Worm (Caenorhabditis elegans) whole organism, L1 larva: ENCODE measurements around the gene lin-13.

Source experiments
- C04F5.9 ChIP-seq: sonication (generic microtip); optimal IDR thresholded peaks from 2 replicates; lab custom pipeline; 2016; ENCODE audit warnings: missing genetic modification characterization, missing compliant biosample characterization
- C16A3.4 ChIP-seq: fragments of 150-350 bp; optimal IDR thresholded peaks from 2 replicates; lab custom pipeline; 2014; ENCODE audit warnings: missing biosample characterization, missing genetic modification characterization
- C34B4.2 ChIP-seq: sonication (generic microtip); optimal IDR thresholded peaks from 2 replicates; lab custom pipeline; 2017; ENCODE audit warnings: mild to moderate bottlenecking, missing genetic modification characterization, missing compliant biosample characterization
- F16B12.6 ChIP-seq: fragments of 150-350 bp; optimal IDR thresholded peaks from 2 replicates; lab custom pipeline; 2014; ENCODE audit warnings: missing biosample characterization, missing genetic modification characterization
- Y116A8C.19 ChIP-seq: sonication (generic microtip); optimal IDR thresholded peaks from 2 replicates; lab custom pipeline; 2016; ENCODE audit warnings: missing compliant biosample characterization, missing genetic modification characterization, borderline replicate concordance
- aha-1 ChIP-seq: fragments of 150-350 bp; optimal IDR thresholded peaks from 2 replicates; lab custom pipeline; 2014; ENCODE audit warnings: missing biosample characterization, missing genetic modification characterization
- alr-1 ChIP-seq: fragments of 200-800 bp; sonication (Bioruptor generic); optimal IDR thresholded peaks from 2 replicates; lab custom pipeline; 2018; ENCODE audit warnings: borderline replicate concordance, mild to moderate bottlenecking, missing genetic modification characterization, missing compliant biosample characterization
- ama-1 ChIP-seq: fragments of 150-350 bp; optimal IDR thresholded peaks from 2 replicates; lab custom pipeline; 2014
- blmp-1 ChIP-seq: fragments of 150-350 bp; optimal IDR thresholded peaks from 2 replicates; lab custom pipeline; 2014; ENCODE audit warnings: missing biosample characterization, missing genetic modification characterization
- ceh-63 ChIP-seq: fragments of 200-800 bp; sonication (Bioruptor generic); optimal IDR thresholded peaks from 2 replicates; lab custom pipeline; 2018; ENCODE audit warnings: mild to moderate bottlenecking, missing genetic modification characterization, missing compliant biosample characterization
- ceh-8 ChIP-seq: fragments of 200-800 bp; sonication (Bioruptor generic); optimal IDR thresholded peaks from 2 replicates; lab custom pipeline; 2018; ENCODE audit warnings: mild to moderate bottlenecking, missing genetic modification characterization, moderate library complexity, missing compliant biosample characterization
- ceh-88 ChIP-seq: fragments of 200-800 bp; sonication (Bioruptor generic); IDR thresholded peaks from 2 replicates; pipeline ENCODE4 v1.3.6; 2022; ENCODE audit warnings: missing genetic modification characterization, missing compliant biosample characterization
- dpl-1 ChIP-seq, 3 experiments: fragments of 150-350 bp in 2 of 3; sonication (generic microtip) in 1 of 3; optimal IDR thresholded peaks; 2 replicates each; lab custom pipeline; 2014 to 2017; ENCODE audit warnings: missing biosample characterization in 3 of 3, missing genetic modification characterization in 3 of 3, missing genetic modification reagents in 3 of 3
- dsc-1 ChIP-seq: sonication (generic microtip); optimal IDR thresholded peaks from 2 replicates; lab custom pipeline; 2016; ENCODE audit warnings: mild to moderate bottlenecking, missing genetic modification characterization, missing compliant biosample characterization
- efl-1 ChIP-seq, 4 experiments: fragments of 150-350 bp; optimal IDR thresholded peaks in 3 of 4; peaks in 1 of 4; 1 replicate in 1 of 4; 2 replicates in 3 of 4; lab custom pipeline; 2014; ENCODE audit warnings: missing biosample characterization in 2 of 4, missing genetic modification characterization in 2 of 4, missing genetic modification reagents in 2 of 4
- efl-3 ChIP-seq: fragments of 200-800 bp; sonication (Bioruptor generic); optimal IDR thresholded peaks from 2 replicates; lab custom pipeline; 2018; ENCODE audit warnings: mild to moderate bottlenecking, missing genetic modification characterization, missing compliant biosample characterization
- ets-5 ChIP-seq: fragments of 200-800 bp; sonication (Bioruptor generic); IDR thresholded peaks from 2 replicates; pipeline ENCODE4 v1.3.6; 2022; ENCODE audit warnings: missing genetic modification characterization, missing compliant biosample characterization
- fkh-10 ChIP-seq: sonication (generic microtip); optimal IDR thresholded peaks from 2 replicates; lab custom pipeline; 2017; ENCODE audit warnings: missing biosample characterization, missing genetic modification reagents, missing genetic modification characterization
- fos-1 ChIP-seq: fragments of 150-350 bp; optimal IDR thresholded peaks from 2 replicates; lab custom pipeline; 2014; ENCODE audit warnings: missing biosample characterization, missing genetic modification characterization
- grh-1 ChIP-seq: fragments of 200-800 bp; sonication (Bioruptor generic); IDR thresholded peaks from 2 replicates; pipeline ENCODE4 v1.3.6; 2022; ENCODE audit warnings: missing genetic modification reagents, missing genetic modification characterization, missing compliant biosample characterization
- hpl-2 ChIP-seq: fragments of 150-350 bp; optimal IDR thresholded peaks from 2 replicates; lab custom pipeline; 2014; ENCODE audit warnings: missing biosample characterization, missing genetic modification reagents, missing genetic modification characterization
- irx-1 ChIP-seq: sonication (generic microtip); optimal IDR thresholded peaks from 2 replicates; lab custom pipeline; 2016; ENCODE audit warnings: missing genetic modification characterization, missing compliant biosample characterization
- isw-1 ChIP-seq: fragments of 200-800 bp; sonication (Bioruptor generic); IDR thresholded peaks from 2 replicates; pipeline ENCODE4 v1.3.6; 2022; ENCODE audit warnings: missing genetic modification characterization, missing compliant biosample characterization
- jun-1 ChIP-seq: fragments of 150-350 bp; optimal IDR thresholded peaks from 2 replicates; lab custom pipeline; 2014; ENCODE audit warnings: missing biosample characterization, missing genetic modification reagents, missing genetic modification characterization
- lin-13 ChIP-seq: fragments of 150-350 bp; optimal IDR thresholded peaks from 2 replicates; lab custom pipeline; 2014; ENCODE audit warnings: missing biosample characterization, missing genetic modification reagents, missing genetic modification characterization
- lin-14 ChIP-seq: fragments of 200-800 bp; sonication (Bioruptor generic); optimal IDR thresholded peaks from 2 replicates; lab custom pipeline; 2018; ENCODE audit warnings: mild to moderate bottlenecking, missing genetic modification characterization, moderate library complexity, missing compliant biosample characterization
- lin-35 ChIP-seq, 2 experiments: fragments of 150-350 bp; optimal IDR thresholded peaks; 2 replicates each; lab custom pipeline; 2014; ENCODE audit warnings: missing biosample characterization in 2 of 2, missing genetic modification characterization in 2 of 2, missing genetic modification reagents in 2 of 2
- lsy-2 ChIP-seq, 2 experiments: fragments of 150-350 bp; optimal IDR thresholded peaks; 2 replicates each; lab custom pipeline; 2014; ENCODE audit warnings: missing biosample characterization in 2 of 2, missing genetic modification characterization in 2 of 2
- mef-2 ChIP-seq: fragments of 150-350 bp; optimal IDR thresholded peaks from 2 replicates; lab custom pipeline; 2014; ENCODE audit warnings: missing biosample characterization, missing genetic modification characterization
- nhr-11 ChIP-seq: fragments of 150-350 bp; optimal IDR thresholded peaks from 2 replicates; lab custom pipeline; 2014; ENCODE audit warnings: missing biosample characterization, missing genetic modification characterization
- nhr-12 ChIP-seq: sonication (generic microtip); optimal IDR thresholded peaks from 2 replicates; lab custom pipeline; 2017; ENCODE audit warnings: missing biosample characterization, missing genetic modification characterization
- nhr-19 ChIP-seq: fragments of 200-800 bp; sonication (Bioruptor generic); conservative IDR thresholded peaks from 2 replicates; pipeline ENCODE4 v1.3.6; 2022; ENCODE audit warnings: missing genetic modification characterization, missing compliant biosample characterization
- nhr-28 ChIP-seq: fragments of 150-350 bp; optimal IDR thresholded peaks from 2 replicates; lab custom pipeline; 2014; ENCODE audit warnings: missing biosample characterization, missing genetic modification characterization
- nhr-76 ChIP-seq: sonication (generic microtip); optimal IDR thresholded peaks from 2 replicates; lab custom pipeline; 2017; ENCODE audit warnings: missing biosample characterization, missing genetic modification characterization
- nhr-77 ChIP-seq: fragments of 150-350 bp; optimal IDR thresholded peaks from 2 replicates; lab custom pipeline; 2014; ENCODE audit warnings: missing biosample characterization, missing genetic modification characterization
- nhr-85 ChIP-seq: sonication (generic microtip); peaks from one replicate; lab custom pipeline; 2016; ENCODE audit warnings: missing genetic modification characterization, inconsistent platforms, missing compliant biosample characterization
- nhr-90 ChIP-seq: sonication (generic microtip); optimal IDR thresholded peaks from 2 replicates; lab custom pipeline; 2016; ENCODE audit warnings: mild to moderate bottlenecking, missing genetic modification characterization, missing compliant biosample characterization; ENCODE audit not compliant: poor library complexity
- pax-3 ChIP-seq: fragments of 200-800 bp; sonication (Bioruptor generic); optimal IDR thresholded peaks from 2 replicates; lab custom pipeline; 2018; ENCODE audit warnings: mild to moderate bottlenecking, missing genetic modification characterization, moderate library complexity, missing compliant biosample characterization
- pqm-1 ChIP-seq: sonication (generic microtip); optimal IDR thresholded peaks from 3 replicates; lab custom pipeline; 2017; ENCODE audit warnings: missing biosample characterization, missing genetic modification characterization
- skn-1 ChIP-seq: fragments of 150-350 bp; optimal IDR thresholded peaks from 2 replicates; lab custom pipeline; 2014; ENCODE audit warnings: missing biosample characterization, missing genetic modification characterization
- snu-23 ChIP-seq: sonication (generic microtip); optimal IDR thresholded peaks from 2 replicates; lab custom pipeline; 2016; ENCODE audit warnings: missing genetic modification characterization, missing compliant biosample characterization
- sup-37 ChIP-seq: fragments of 200-800 bp; sonication (Bioruptor generic); optimal IDR thresholded peaks from 2 replicates; lab custom pipeline; 2018; ENCODE audit warnings: mild to moderate bottlenecking, missing genetic modification characterization, missing compliant biosample characterization
- tlp-1 ChIP-seq: fragments of 150-350 bp; optimal IDR thresholded peaks from 2 replicates; lab custom pipeline; 2014; ENCODE audit warnings: missing biosample characterization, missing genetic modification characterization
- unc-30 ChIP-seq: sonication (generic microtip); optimal IDR thresholded peaks from 2 replicates; lab custom pipeline; 2017; ENCODE audit warnings: missing biosample characterization, missing genetic modification characterization
- unc-62 ChIP-seq: fragments of 150-350 bp; optimal IDR thresholded peaks from 2 replicates; lab custom pipeline; 2014; ENCODE audit warnings: missing biosample characterization, missing genetic modification reagents, missing genetic modification characterization
- unc-86 ChIP-seq: sonication (generic microtip); optimal IDR thresholded peaks from 2 replicates; lab custom pipeline; 2016; ENCODE audit warnings: missing genetic modification characterization, missing compliant biosample characterization
- vab-15 ChIP-seq: sonication (generic microtip); optimal IDR thresholded peaks from 2 replicates; lab custom pipeline; 2017; ENCODE audit warnings: missing genotype, mild to moderate bottlenecking, missing genetic modification characterization, missing compliant biosample characterization
- xbp-1 ChIP-seq: sonication (generic microtip); optimal IDR thresholded peaks from 2 replicates; lab custom pipeline; 2016; ENCODE audit warnings: missing genetic modification characterization, missing compliant biosample characterization
- zip-4 ChIP-seq: fragments of 200-800 bp; sonication (Bioruptor generic); optimal IDR thresholded peaks from 2 replicates; lab custom pipeline; 2018; ENCODE audit warnings: mild to moderate bottlenecking, missing genetic modification characterization, moderate library complexity, missing compliant biosample characterization
- ztf-4 ChIP-seq: fragments of 150-350 bp; optimal IDR thresholded peaks from 2 replicates; lab custom pipeline; 2014; ENCODE audit warnings: missing biosample characterization, missing genetic modification characterization

Gene lin-13

DNA sequence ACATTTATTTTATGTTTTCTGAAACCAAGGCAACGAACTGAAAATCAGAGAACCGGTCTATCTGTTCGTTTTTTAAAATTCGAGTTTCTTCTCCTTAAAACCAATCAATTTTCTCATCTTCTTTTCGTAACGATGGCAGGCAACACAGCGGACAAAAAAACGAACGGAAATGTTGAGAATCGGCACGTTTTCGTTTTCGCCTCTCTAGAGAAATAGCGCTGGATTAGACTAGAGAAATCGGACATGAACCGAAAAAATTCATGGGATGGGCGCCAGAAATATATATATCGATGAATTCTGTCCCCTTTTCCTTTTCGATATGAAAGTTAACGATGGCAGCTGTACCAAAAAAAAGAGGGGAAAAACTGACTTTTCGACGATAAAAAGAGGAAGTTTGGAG, 13.1 kb upstream of the lin-13 start:
- TF ChIP-seq fos-1 (tag; lab: Kevin White, UChicago): no peak
- peak; percentile 59 for TF ChIP-seq blmp-1 (tag; lab: Kevin White, UChicago)
- TF ChIP-seq jun-1 (tag; lab: Kevin White, UChicago): no peak
- TF ChIP-seq lin-13: no peak
- TF ChIP-seq nhr-11 (tag; lab: Kevin White, UChicago): no peak
- no peak for TF ChIP-seq F16B12.6 (tag; lab: Kevin White, UChicago)
- no peak for TF ChIP-seq ceh-88 (GFP tag; lab: Robert Waterston, UW)
- no peak for TF ChIP-seq Y116A8C.19
- no peak for TF ChIP-seq vab-15 (tag; lab: Kevin White, UChicago)
- TF ChIP-seq tlp-1: no peak
- peak; percentile 18 for TF ChIP-seq ama-1 (lab: Kevin White, UChicago)
- no peak for TF ChIP-seq unc-62 (GFP tag; lab: Kevin White, UChicago)
- no peak for TF ChIP-seq ceh-8 (GFP tag; lab: Kevin White, UChicago)
- TF ChIP-seq ets-5 (GFP tag; lab: Robert Waterston, UW): no peak
- no peak for TF ChIP-seq nhr-28 (tag; lab: Kevin White, UChicago)
- no peak for TF ChIP-seq unc-86 (tag; lab: Kevin White, UChicago)

DNA sequence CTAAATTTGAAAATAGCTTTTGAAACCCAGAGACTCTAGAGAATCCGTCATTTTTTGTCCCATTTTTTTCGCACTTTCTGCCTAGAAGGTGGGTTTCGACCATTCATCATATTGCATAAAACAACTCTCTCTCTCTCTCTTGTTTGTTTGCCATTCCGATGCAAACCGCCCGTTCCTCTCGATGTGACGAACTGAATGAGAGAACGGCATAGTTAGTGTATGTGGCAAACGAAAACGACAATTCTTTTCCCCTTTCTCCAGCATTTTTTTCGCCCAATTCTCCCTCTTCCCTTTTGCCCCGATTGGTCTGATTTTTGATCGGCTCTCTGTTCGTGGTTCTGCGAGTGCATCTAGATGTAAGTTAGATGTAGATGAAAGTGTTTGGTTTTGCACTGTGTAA, 12.2 kb upstream of the lin-13 start:
- TF ChIP-seq pax-3 (tag; lab: Kevin White, UChicago) (no peak), ama-1 (lab: Kevin White, UChicago) (peak; percentile 11), efl-1 (optimal IDR thresholded peaks at IDR 0.05; lab: Kevin White, UChicago) (no peak), efl-1 (GFP tag; optimal IDR thresholded peaks at IDR 0.05 in 1 of 2; lab: Kevin White, UChicago) (peak in 1 of 2 experiments; percentile 77), ceh-63 (GFP tag; lab: Kevin White, UChicago) (no peak), ztf-4 (tag; lab: Kevin White, UChicago) (no peak), alr-1 (tag; lab: Kevin White, UChicago) (no peak), aha-1 (tag; lab: Kevin White, UChicago) (no peak), blmp-1 (tag; lab: Kevin White, UChicago) (peak; percentile 1)

DNA sequence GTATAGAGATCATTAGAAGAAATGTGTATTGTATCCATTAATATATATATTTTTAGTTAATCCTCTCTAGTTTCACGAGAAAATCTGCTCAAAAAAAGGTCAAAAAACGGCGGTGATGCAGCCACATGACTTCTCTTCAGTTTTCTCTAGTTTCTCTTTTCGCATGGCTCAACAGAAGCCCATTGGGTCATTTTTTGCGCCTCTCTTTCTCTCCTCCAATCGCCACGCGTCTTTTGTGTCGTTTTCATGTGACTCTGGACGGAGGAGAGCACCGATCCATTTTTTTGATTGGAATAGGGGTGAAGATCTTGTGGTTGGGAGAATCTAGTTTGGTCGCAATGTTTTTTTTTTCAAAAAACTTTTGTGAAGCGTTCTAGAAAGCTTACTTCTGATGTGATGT, 11.6 kb upstream of the lin-13 start:
- TF ChIP-seq blmp-1 (tag; lab: Kevin White, UChicago): no peak
- peak; percentile 9 for TF ChIP-seq skn-1 (tag; lab: Kevin White, UChicago)
- TF ChIP-seq dpl-1 (GFP tag; optimal IDR thresholded peaks at IDR 0.05; lab: Kevin White, UChicago): peak; percentile 18 to 45 (median 36)
- no peak for TF ChIP-seq C04F5.9 (tag; lab: Kevin White, UChicago)
- TF ChIP-seq irx-1: peak; percentile 35
- TF ChIP-seq sup-37 (GFP tag; lab: Kevin White, UChicago): no peak
- no peak for TF ChIP-seq efl-3
- peak; percentile 63 for TF ChIP-seq dsc-1 (tag; lab: Kevin White, UChicago)
- no peak for TF ChIP-seq nhr-12 (tag; lab: Kevin White, UChicago)
- TF ChIP-seq zip-4 (GFP tag; lab: Kevin White, UChicago): no peak
- peak; percentile 6 for TF ChIP-seq C16A3.4 (tag; lab: Kevin White, UChicago)
- peak; percentile 56 for TF ChIP-seq xbp-1
- TF ChIP-seq C34B4.2: no peak
- no peak for TF ChIP-seq hpl-2 (GFP tag; lab: Kevin White, UChicago)
- TF ChIP-seq lin-14 (GFP tag; lab: Kevin White, UChicago): peak; percentile 93
- TF ChIP-seq nhr-90 (tag; lab: Kevin White, UChicago): no peak
- TF ChIP-seq nhr-77: no peak
- TF ChIP-seq isw-1 (GFP tag; lab: Robert Waterston, UW): peak; percentile 45; the same call in 1 of the 2 replicates
- no peak for TF ChIP-seq vab-15 (tag; lab: Kevin White, UChicago)
- no peak for TF ChIP-seq pqm-1 (tag; lab: Kevin White, UChicago)
- no peak for TF ChIP-seq unc-30 (tag; lab: Kevin White, UChicago)
- no peak for TF ChIP-seq fkh-10 (GFP tag; lab: Kevin White, UChicago)
- no peak for TF ChIP-seq mef-2
- TF ChIP-seq ceh-8 (GFP tag; lab: Kevin White, UChicago): no peak
- no peak for TF ChIP-seq grh-1 (GFP tag; lab: Robert Waterston, UW)
- no peak for TF ChIP-seq aha-1 (tag; lab: Kevin White, UChicago)
- peak; percentile 3 to 52 for TF ChIP-seq lin-35 (GFP tag; optimal IDR thresholded peaks at IDR 0.05; lab: Kevin White, UChicago)
- peak; percentile 48; the same call in 1 of the 2 replicates for TF ChIP-seq nhr-19
- peak; percentile 27 for TF ChIP-seq lin-13
- TF ChIP-seq snu-23 (GFP tag; lab: Kevin White, UChicago): peak; percentile 72
- peak; percentile 63 to 75 for TF ChIP-seq lsy-2 (tag; optimal IDR thresholded peaks at IDR 0.05; lab: Kevin White, UChicago)
- no peak for TF ChIP-seq nhr-85 (tag; lab: Kevin White, UChicago)
- no peak for TF ChIP-seq nhr-76 (tag; lab: Kevin White, UChicago)
- no peak for TF ChIP-seq ets-5 (GFP tag; lab: Robert Waterston, UW)
